Fruit fly (Drosophila melanogaster) whole organism, adult: ENCODE data around the gene CG14805.

Source experiments
- CG11617 ChIP-seq: fragments of 200-800 bp; sonication (Bioruptor generic); optimal IDR thresholded peaks from 2 replicates; lab custom pipeline; 2017; ENCODE audit warnings: mild to moderate bottlenecking, missing biosample characterization, missing genetic modification reagents, missing genetic modification characterization
- CG12768 ChIP-seq: fragments of 200-800 bp; sonication (Bioruptor generic); optimal IDR thresholded peaks from 2 replicates; lab custom pipeline; 2017; ENCODE audit warnings: missing biosample characterization, missing genetic modification characterization, mild to moderate bottlenecking, moderate library complexity, missing genetic modification reagents
- Hr96 ChIP-seq: fragments of 200-800 bp; sonication (Bioruptor generic); optimal IDR thresholded peaks from 2 replicates; lab custom pipeline; 2016; ENCODE audit warnings: missing biosample characterization, missing genetic modification characterization
- cnc ChIP-seq, 2 experiments: fragments of >200 bp; optimal IDR thresholded peaks; 2 replicates each; lab custom pipeline; 2017

DNA sequence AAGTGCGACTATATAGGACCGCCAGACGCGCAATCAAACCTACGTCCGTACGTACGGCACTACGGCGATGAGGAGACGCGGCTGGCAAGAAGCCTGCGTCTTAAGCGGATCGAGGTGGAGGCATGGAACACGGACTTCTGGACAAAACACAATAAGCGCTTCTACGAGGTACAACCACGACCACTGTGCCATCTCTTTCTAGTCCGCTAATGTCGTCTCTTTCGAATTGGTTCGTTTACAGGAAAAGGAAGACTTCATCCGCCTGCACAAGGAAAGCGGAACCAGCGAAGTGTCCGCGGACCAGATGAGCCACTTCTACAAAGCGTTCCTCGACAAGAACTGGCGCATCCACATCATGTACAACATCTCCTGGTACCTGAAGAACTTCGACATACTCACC, 3.7 kb downstream of the CG14805 start:
- TF ChIP-seq CG11617 (GFP tag; lab: Kevin White, UChicago) (no peak), cnc (optimal IDR thresholded peaks at IDR 0.05; lab: Kevin White, UChicago) (no peak), CG12768 (GFP tag; lab: Kevin White, UChicago) (no peak), Hr96 (GFP tag; lab: Kevin White, UChicago) (no peak)
